Fruit fly (Drosophila melanogaster) ovary, adult (tissue): ENCODE data around the gene CG6231.

Experiments used
- CG17801 ChIP-seq: fragments of 200-800 bp; optimal IDR thresholded peaks from 2 replicates; lab custom pipeline; 2019; ENCODE audit warnings: missing biosample characterization, mild to moderate bottlenecking, missing genetic modification characterization, moderate library complexity; ENCODE audit not compliant: partially characterized antibody

Gene CG6231

DNA sequence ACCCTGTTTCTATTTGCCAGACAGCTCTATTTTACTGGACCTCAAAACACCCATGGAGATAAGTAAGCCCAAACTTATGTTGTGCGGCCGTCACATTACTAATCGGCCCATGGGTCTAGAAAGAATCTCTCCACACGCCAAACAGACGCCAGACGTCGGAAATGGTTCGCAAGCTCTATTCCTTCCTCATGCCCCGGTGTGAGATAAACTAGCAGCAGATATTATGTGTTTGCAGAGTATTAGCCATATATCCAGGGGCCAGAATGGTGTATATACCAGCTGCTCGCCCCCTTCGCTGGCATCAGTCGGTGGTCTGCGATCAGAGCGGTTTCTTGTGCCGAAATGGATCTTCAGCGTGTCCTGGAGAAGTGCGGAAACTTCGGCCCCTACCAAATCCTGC is 22.6 kb downstream of the CG6231 start, which contains the start of gene CG17752:
Gene CG17752 (plus strand): TSS at position 301 of the 400 bp plus-strand sequence.
- no peak for TF ChIP-seq CG17801 (GFP tag; lab: Kevin White, UChicago)

DNA sequence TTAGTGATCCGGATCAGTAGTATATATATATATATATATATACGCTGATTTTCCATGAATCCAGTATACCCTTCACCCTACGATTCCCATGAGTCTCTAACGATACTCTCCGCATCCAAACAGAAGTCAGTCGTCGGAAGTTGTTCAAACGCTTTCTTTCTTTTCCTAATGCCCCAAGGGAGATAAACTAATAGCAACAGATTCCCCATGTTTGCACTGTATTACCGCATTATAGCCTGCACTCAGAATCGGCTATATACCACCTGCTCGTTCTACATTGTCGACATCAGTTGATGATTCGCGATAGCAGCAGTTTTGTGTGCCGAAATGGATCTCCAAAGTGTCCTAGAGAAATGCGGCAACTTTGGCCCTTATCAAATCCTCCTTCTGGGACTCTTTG is 25.6 kb downstream of the CG6231 start, which contains the start of gene CG17751:
Gene CG17751 (plus strand): TSS at position 301 of the 400 bp plus-strand sequence.
- TF ChIP-seq CG17801 (GFP tag; lab: Kevin White, UChicago) = no peak

DNA sequence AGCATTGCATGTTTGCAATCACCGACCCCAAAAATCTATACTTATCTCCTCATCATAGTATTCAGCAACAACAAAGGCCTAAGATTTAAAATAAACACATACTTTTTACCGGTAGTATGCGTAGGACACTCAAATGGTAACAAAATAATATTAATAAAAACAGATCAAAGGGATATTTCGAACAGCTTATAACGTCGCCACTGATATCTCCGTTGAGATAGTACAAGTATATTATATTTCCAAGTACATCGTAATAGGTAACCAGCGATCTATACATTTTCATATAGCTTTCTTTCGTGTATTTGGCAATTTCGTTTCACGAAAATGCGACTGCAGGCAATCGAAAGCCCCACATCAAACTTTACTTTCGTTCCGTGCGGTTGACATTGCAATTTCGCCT is 29.5 kb downstream of the CG6231 start, which contains the start of gene CG7342:
Gene CG7342 (plus strand): TSS at position 380 of the 400 bp plus-strand sequence.
- no peak for TF ChIP-seq CG17801 (GFP tag; lab: Kevin White, UChicago)

DNA sequence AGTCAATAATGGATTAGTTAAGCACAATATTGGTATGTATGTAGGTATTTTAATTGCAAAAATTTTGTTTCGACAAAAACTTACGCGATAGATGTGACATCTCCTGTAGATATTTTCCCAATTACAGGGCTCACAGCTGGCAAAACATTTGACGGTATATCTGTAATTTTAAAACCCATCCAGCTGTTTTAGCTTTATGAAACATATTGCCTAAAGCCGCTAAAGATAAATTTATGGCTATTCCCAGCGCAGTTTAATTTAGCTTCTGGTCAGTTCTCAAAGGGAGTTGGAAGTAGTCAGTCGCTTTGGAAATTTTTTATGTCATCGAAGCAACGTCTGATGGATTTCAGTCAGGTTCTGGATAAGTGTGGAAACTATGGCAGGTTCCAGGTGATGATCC is 32.2 kb downstream of the CG6231 start, which contains the start of gene CG7333:
Gene CG7333 (plus strand): TSS at position 301 of the 400 bp plus-strand sequence.
- TF ChIP-seq CG17801 (GFP tag; lab: Kevin White, UChicago) = no peak

DNA sequence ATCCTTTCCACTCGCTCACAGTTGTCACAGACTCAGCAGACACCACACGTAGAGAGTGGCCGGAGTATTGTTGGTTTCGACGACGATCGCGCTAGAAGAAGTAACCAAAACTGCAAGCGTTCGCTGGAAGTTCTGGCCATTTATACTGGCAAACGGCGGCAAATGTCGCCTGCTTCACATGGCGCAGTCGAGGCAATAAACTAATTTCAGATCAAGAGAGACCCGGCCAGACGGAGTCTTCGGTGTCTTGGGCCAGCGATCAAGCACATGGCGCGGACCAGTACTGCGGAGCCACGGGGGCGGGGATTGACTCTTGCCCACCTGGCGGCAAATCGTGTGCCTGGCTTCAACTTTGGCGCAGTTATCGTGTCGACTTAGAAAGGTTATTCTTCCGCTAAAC is 33.7 kb downstream of the CG6231 start, which contains the start of gene Cpr92A:
Gene Cpr92A (minus strand): TSS at position 101 of the 400 bp plus-strand sequence.
- no peak for TF ChIP-seq CG17801 (GFP tag; lab: Kevin White, UChicago)

DNA sequence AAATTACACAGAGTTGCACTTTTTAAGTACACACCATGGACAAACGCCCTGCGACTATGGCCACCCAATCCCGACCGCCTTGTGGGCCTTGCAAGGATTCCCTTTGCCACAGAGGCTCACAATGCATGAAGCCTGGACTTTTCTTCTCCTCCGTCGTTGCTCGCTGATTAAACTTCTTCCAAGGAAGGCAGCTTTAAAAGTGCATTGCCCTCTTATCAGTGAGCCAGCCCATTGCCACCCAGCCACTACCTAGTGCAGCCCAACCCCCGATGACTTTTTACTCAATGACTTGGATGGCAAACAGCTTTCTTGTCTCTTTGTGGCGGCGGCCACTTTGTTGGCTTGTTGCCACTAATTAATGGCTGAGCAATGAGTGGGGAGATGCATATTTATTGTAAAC is 44.9 kb downstream of the CG6231 start:
- no peak for TF ChIP-seq CG17801 (GFP tag; lab: Kevin White, UChicago)

DNA sequence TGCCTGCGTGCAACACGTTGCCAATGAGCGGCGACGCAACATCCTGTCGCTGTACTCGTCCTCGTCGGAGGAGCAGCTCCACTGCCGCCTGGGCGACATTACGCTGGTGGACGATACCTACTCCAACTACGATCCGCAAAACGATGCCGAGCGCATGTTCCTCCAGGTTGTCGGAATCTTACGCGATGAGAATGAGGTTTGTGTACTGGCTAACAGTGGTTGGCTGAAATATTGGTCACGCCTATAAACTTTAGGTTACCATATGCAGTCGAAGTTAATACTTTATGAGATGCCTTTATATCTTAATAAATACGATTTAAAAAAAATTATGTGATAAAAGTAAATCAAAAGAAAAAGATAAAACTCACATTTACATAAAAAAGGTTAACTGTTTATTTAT is 46.2 kb downstream of the CG6231 start:
- no peak for TF ChIP-seq CG17801 (GFP tag; lab: Kevin White, UChicago)

DNA sequence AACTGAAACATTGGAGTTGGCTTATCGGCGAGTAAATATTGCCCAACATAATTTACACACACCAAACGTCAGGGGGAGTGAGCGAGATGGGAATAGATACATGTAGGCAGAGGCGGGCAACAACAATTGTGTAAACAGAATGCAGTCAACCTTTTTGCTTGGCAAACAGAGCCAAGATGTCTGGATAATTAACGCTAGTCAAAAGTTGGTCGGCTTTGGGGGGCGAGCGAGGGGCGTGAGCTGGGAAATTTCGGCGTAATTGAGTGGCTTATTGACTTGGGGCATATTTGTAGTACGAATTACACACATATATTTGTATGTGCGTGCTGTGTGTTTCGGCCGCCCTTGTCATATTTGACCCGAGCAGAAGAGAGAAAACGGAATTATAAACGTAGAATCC is 47.7 kb downstream of the CG6231 start:
- TF ChIP-seq CG17801 (GFP tag; lab: Kevin White, UChicago) = no peak

DNA sequence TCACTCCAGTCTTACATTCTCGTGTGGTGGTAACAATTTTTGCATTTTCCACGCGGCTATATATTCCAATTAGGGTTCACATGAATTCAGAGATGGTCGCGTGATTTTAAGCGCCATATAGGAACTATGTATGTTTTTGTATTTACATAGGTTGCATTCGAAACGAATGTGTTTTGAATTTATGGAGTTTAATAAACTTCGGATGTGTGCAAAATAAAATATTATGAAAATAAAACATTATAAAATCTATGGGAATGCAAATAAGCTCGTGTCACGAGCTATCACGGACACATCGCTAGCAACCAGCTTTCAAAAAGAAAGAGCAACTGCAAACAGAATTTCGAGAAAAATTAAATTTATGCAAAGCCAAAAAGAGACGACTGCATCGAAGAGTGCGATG is 49.2 kb downstream of the CG6231 start:
- no peak for TF ChIP-seq CG17801 (GFP tag; lab: Kevin White, UChicago)

DNA sequence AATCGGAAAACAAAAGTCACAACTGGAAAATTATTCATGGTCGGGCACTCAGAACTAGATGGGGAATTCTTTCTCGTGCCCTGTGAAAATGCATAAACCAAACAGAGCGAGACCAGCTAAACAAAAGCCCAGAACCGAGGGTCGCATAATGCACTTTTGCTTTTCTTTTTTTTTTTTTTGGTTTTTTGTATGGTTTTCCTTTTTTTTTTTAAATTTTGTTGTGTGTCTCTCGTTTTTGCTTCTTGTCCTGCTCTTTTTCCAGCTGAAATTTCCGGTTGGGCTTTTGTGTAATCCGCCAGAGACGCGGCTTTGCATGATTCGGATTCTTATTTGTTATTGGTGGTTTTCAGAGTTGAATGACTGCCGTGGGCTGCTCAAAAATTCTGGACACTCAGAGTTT is 50.7 kb downstream of the CG6231 start:
- TF ChIP-seq CG17801 (GFP tag; lab: Kevin White, UChicago) = no peak

DNA sequence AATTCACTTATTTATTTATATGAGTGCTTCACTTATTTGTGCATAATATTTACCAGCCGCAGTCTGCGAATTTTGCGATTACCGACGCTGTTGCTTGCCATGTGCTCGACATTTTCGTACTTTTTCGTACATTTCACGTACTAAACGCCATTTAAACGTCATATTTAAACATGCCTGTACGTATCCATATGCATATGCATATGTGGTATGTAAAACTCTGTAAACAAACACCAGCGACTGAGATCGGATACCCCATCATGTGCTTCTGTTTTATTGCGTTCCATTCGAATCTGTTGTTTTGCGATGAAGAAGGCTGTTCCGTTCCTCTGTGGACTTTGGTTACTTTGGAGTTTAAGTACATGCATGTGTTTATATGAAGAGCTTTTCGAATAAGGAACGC is 60.6 kb downstream of the CG6231 start:
- TF ChIP-seq CG17801 (GFP tag; lab: Kevin White, UChicago) = no peak

DNA sequence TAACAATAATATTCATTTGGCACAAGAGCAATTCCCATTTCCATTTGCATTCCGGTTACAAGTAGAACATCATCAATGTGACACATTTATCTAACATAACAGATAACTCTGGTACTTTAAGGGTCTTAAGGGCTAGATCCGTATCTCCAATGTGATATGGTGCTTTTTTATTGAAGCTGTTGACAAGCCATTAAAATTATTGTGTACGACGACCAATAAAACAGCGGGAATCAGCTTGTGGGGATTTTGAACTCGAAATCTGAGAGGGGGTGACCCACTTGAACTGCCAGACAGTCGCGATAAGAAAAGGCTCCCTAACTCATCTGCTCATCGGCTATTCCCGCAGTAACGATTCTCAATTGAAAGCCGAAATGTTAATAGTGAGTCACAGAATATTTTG is 61.3 kb downstream of the CG6231 start:
- TF ChIP-seq CG17801 (GFP tag; lab: Kevin White, UChicago) = no peak

DNA sequence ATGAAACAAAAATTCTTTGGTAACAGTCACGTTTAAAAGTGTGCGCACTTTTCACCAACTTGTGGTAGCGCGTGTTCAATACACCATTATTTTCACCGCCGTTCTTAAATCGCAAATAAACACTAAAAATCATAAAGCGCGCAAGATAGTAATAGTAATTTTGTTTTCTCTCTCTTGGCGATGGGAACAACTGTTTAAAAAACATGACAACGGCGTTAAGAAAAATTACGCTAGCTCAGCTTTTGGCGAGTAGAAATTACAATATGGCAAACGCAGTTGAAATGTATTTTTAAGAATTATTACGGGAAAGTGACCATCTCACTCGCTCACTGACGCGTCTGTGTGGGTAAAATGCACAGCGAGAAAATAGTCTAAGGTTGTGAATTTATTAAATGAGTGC is 62.9 kb downstream of the CG6231 start:
- TF ChIP-seq CG17801 (GFP tag; lab: Kevin White, UChicago) = no peak

DNA sequence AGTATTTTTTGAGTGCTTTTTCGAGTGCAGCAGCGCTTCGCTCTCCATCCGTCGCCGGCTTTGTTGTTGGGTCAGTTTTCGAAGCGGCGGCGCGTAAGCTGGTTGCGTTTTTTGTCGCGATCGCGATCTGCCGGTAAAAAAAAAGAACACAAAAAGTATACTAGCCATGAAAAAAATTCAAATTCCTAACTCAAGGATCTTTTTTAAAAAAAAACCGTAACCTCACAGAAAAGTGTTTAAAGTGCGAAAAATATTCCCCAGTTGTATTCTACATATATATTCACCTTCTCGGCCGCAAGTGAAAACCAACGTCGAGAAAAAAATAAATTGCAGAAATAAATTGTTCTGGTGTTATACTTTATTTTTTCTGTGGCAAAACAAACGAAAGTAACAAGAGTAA is 63.4 kb downstream of the CG6231 start:
- TF ChIP-seq CG17801 (GFP tag; lab: Kevin White, UChicago) = no peak

DNA sequence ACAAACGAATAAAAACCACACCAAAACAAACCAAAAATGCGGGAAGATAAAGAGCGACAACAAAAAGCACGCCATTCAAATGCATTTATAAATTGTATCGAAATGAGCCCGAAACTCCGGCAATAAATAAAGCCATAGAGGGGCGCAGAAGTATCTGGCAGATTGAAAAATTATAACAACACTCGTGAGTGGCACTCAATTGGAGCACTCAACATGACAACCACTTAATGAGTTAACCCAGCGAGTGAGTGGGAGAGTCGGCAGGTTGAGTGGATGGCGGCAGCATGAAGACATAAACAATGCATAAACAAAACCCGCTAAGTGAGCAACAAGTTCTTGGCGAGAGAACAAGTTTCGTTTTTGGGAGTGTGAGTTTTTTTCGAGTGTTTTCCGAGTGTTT is 63.8 kb downstream of the CG6231 start:
- TF ChIP-seq CG17801 (GFP tag; lab: Kevin White, UChicago) = no peak
